Worm (Caenorhabditis elegans): ENCODE results near the gene Y97E10AR.2.

DNA sequence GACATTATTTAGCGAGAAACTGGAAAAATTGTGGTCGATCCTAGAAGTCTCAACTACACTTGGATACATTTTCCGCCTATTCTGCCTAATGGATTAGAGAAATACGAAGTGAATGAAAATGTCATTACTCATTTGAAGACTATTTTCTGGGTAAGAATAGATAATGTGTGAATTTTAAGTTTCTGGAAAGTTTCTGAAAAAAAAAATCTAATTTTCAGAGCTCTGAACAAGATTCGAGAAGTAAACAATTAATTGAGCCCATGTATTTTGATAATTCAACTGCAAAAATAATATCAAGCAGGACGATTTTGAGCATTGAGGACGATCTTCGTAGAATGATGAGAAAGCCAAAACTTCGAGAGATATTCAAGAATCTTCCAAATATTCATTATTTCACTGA, 49.7 kb upstream of the Y97E10AR.2 start:
- TF ChIP-seq snpc-4 (tag; optimal IDR thresholded peaks at IDR 0.05) (no peak), pha-4 (tag; optimal IDR thresholded peaks at IDR 0.05) (no peak)
